Worm (Caenorhabditis elegans): ENCODE data around the gene srxa-1.
A peak's percentile ranks its signal among the peaks of the same experiment; 100 is the strongest.

Gene srxa-1

DNA sequence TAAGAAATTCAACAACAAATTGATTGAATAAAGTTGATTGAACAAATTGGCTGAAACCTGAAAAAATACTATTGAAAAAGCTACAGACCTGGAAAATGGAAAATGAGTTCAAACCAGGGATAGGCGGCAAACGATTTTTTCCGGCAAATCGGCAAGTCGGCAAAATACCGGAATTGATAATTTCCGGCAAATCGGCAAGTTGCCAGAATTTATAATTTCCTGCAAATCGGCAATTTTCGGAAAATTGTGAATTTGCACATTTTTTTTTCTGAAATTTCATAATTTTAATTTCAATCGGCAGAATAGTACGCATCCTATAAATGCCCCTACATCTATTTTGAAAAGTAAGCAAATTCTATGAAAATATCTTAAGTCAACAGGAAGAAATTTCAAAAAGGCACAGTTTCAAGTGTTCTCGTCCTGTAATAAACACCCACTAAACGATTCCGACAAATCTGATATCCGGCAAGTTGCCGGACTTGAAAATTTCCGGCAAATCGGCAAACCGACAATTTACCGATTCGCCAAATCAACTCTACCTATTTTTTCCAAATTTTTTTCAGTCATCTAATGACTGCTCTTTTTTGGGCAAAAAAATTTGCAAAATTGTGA is 15.0 kb upstream of the srxa-1 start (continued):
- TF ChIP-seq dpl-1 (GFP tag; optimal IDR thresholded peaks at IDR 0.05) (no peak), nhr-77 (tag; optimal IDR thresholded peaks at IDR 0.05) (no peak), zfp-2 (tag; optimal IDR thresholded peaks at IDR 0.05) (no peak), snpc-4 (tag; optimal IDR thresholded peaks at IDR 0.05) (no peak), nhr-76 (tag; optimal IDR thresholded peaks at IDR 0.05) (no peak), zfp-3 (GFP tag; conservative IDR thresholded peaks at IDR 0.05) (0 out of 2 replicates have a peak, but pooled peaks have one; percentile 47), lin-39 (tag; optimal IDR thresholded peaks at IDR 0.05) (no peak), gei-8 (GFP tag; optimal IDR thresholded peaks at IDR 0.05) (no peak), dve-1 (tag; optimal IDR thresholded peaks at IDR 0.05; ENCODE audit: insufficient read depth) (no peak), aha-1 (tag) (no peak), D1046.2 (GFP tag; IDR thresholded peaks at IDR 0.05) (no peak), zip-11 (GFP tag; IDR thresholded peaks at IDR 0.05) (no peak), set-16 (GFP tag; IDR thresholded peaks at IDR 0.05) (no peak), hmg-1.1 (GFP tag; IDR thresholded peaks at IDR 0.05) (no peak), daf-19 (GFP tag; conservative IDR thresholded peaks at IDR 0.05) (no peak), ZK337.2 (GFP tag; IDR thresholded peaks at IDR 0.05) (no peak), nhr-42 (GFP tag; IDR thresholded peaks at IDR 0.05) (no peak), nhr-102 (tag; optimal IDR thresholded peaks at IDR 0.05) (no peak), pha-4 (GFP tag; IDR thresholded peaks at IDR 0.05) (no peak), pha-4 (tag; optimal IDR thresholded peaks at IDR 0.05) (no peak), rbr-2 (tag; optimal IDR thresholded peaks at IDR 0.05) (no peak), ceh-20 (GFP tag; IDR thresholded peaks at IDR 0.05) (no peak), ztf-7 (tag; optimal IDR thresholded peaks at IDR 0.05) (no peak), madf-9 (GFP tag; conservative IDR thresholded peaks at IDR 0.05) (no peak), jun-1 (tag; optimal IDR thresholded peaks at IDR 0.05) (no peak), nhr-48 (tag; optimal IDR thresholded peaks at IDR 0.05) (peak; percentile 4), attf-4 (tag; optimal IDR thresholded peaks at IDR 0.05) (no peak), fos-1 (tag; optimal IDR thresholded peaks at IDR 0.05) (no peak), tra-1 (GFP tag; IDR thresholded peaks at IDR 0.05) (no peak), dmd-9 (GFP tag; IDR thresholded peaks at IDR 0.05) (peak; percentile 56; the same call in 1 of the 2 replicates), mes-2 (tag; optimal IDR thresholded peaks at IDR 0.05; ENCODE audit: poor library complexity, severe bottlenecking) (peak; percentile 9), mxl-2 (GFP tag; conservative IDR thresholded peaks at IDR 0.05) (no peak), spr-3 (GFP tag; optimal IDR thresholded peaks at IDR 0.05) (no peak), ceh-44 (GFP tag; IDR thresholded peaks at IDR 0.05) (no peak), nhr-25 (tag; optimal IDR thresholded peaks at IDR 0.05; ENCODE audit: borderline replicate concordance, insufficient read depth) (no peak), ztf-11 (tag; optimal IDR thresholded peaks at IDR 0.05) (no peak), vab-7 (GFP tag; IDR thresholded peaks at IDR 0.05) (no peak), nhr-11 (tag; optimal IDR thresholded peaks at IDR 0.05) (no peak), mxl-3 (GFP tag; optimal IDR thresholded peaks at IDR 0.05) (no peak), skn-1 (tag; optimal IDR thresholded peaks at IDR 0.05) (no peak), mdt-29 (GFP tag; IDR thresholded peaks at IDR 0.05) (no peak), ceh-82 (tag; optimal IDR thresholded peaks at IDR 0.05) (no peak), ama-1 (optimal IDR thresholded peaks at IDR 0.05) (peak; percentile 64), lin-1 (GFP tag; IDR thresholded peaks at IDR 0.05) (0 out of 2 replicates have a peak, but pooled peaks have one; percentile 43), lin-15B (tag; optimal IDR thresholded peaks at IDR 0.05) (no peak), Y105C5A.15 (GFP tag; IDR thresholded peaks at IDR 0.05) (no peak), lin-29 (GFP tag; IDR thresholded peaks at IDR 0.05) (no peak), zip-2 (tag; optimal IDR thresholded peaks at IDR 0.05) (no peak), hlh-11 (tag; optimal IDR thresholded peaks at IDR 0.05) (no peak), daf-12 (tag; optimal IDR thresholded peaks at IDR 0.05) (no peak), hif-1 (tag; optimal IDR thresholded peaks at IDR 0.05) (peak in 1 of 2 experiments; percentile 45), arid-1 (GFP tag; conservative IDR thresholded peaks at IDR 0.05) (no peak)

All from whole organism, L4 larva.